Worm (Caenorhabditis elegans) whole organism, L4 larva: ENCODE data around the gene tbc-19.
A peak's percentile ranks its signal among the peaks of the same experiment; 100 is the strongest.

Experiments
- D1046.2 ChIP-seq: fragments of 200-800 bp; sonication (Bioruptor generic); IDR thresholded peaks from 2 replicates; pipeline ENCODE4 v1.3.6; 2022; ENCODE audit warnings: missing genetic modification characterization, missing compliant biosample characterization
- F26F4.8 ChIP-seq: fragments of 200-800 bp; sonication (Bioruptor generic); conservative IDR thresholded peaks from 2 replicates; pipeline ENCODE4 v1.3.6; 2022; ENCODE audit warnings: missing genetic modification characterization, missing compliant biosample characterization
- F44E2.7 ChIP-seq: fragments of 200-800 bp; sonication (Bioruptor generic); IDR thresholded peaks from 2 replicates; pipeline ENCODE4 v2.1.2; 2022; ENCODE audit warnings: missing genetic modification characterization, missing compliant biosample characterization
- F49E8.2 ChIP-seq: sonication (generic microtip); optimal IDR thresholded peaks from 2 replicates; lab custom pipeline; 2016; ENCODE audit warnings: missing compliant biosample characterization, mild to moderate bottlenecking, missing genetic modification characterization, borderline replicate concordance
- R02D3.7 ChIP-seq: fragments of 150-350 bp; sonication (generic microtip); optimal IDR thresholded peaks from 3 replicates; lab custom pipeline; 2014; ENCODE audit warnings: missing biosample characterization, missing genetic modification characterization
- T20F7.1 ChIP-seq: fragments of 200-800 bp; sonication (Bioruptor generic); optimal IDR thresholded peaks from 2 replicates; lab custom pipeline; 2018; ENCODE audit warnings: mild to moderate bottlenecking, missing genetic modification characterization, missing compliant biosample characterization
- T26A8.4 ChIP-seq: fragments of 200-800 bp; sonication (Bioruptor generic); IDR thresholded peaks from 2 replicates; pipeline ENCODE4 v1.3.6; 2022; ENCODE audit warnings: missing genetic modification characterization, missing compliant biosample characterization
- Y48G9A.11 ChIP-seq: fragments of 200-800 bp; sonication (Bioruptor generic); IDR thresholded peaks from 2 replicates; pipeline ENCODE4 v1.3.6; 2022; ENCODE audit warnings: missing genetic modification reagents, missing genetic modification characterization, missing compliant biosample characterization
- Y5F2A.4 ChIP-seq: fragments of 200-800 bp; sonication (Bioruptor generic); optimal IDR thresholded peaks from 2 replicates; lab custom pipeline; 2018; ENCODE audit warnings: mild to moderate bottlenecking, missing genetic modification characterization, missing compliant biosample characterization
- aha-1 ChIP-seq: fragments of 150-350 bp; peaks from one replicate; lab custom pipeline; 2014; ENCODE audit warnings: missing biosample characterization, missing genetic modification characterization
- ama-1 ChIP-seq: fragments of 150-350 bp; optimal IDR thresholded peaks from 2 replicates; lab custom pipeline; 2014; ENCODE audit warnings: inconsistent platforms, mixed read lengths
- arid-1 ChIP-seq: fragments of 200-800 bp; sonication (Bioruptor generic); conservative IDR thresholded peaks from 2 replicates; pipeline ENCODE4 v1.3.6; 2022; ENCODE audit warnings: missing genetic modification reagents, missing genetic modification characterization, missing compliant biosample characterization
- ceh-28 ChIP-seq: fragments of 150-350 bp; optimal IDR thresholded peaks from 2 replicates; lab custom pipeline; 2014; ENCODE audit warnings: missing biosample characterization, missing genetic modification reagents, missing genetic modification characterization
- ceh-82 ChIP-seq: sonication (generic microtip); optimal IDR thresholded peaks from 2 replicates; lab custom pipeline; 2017; ENCODE audit warnings: missing biosample characterization, missing genetic modification characterization
- ctbp-1 ChIP-seq: fragments of 200-800 bp; sonication (Bioruptor generic); IDR thresholded peaks from 2 replicates; pipeline ENCODE4 v1.3.6; 2022; ENCODE audit warnings: missing genetic modification reagents, missing genetic modification characterization, missing compliant biosample characterization
- daf-8 ChIP-seq: fragments of 200-800 bp; sonication (Bioruptor generic); IDR thresholded peaks from 2 replicates; pipeline ENCODE4 v1.3.6; 2022; ENCODE audit warnings: missing genetic modification characterization, missing compliant biosample characterization
- dmd-6 ChIP-seq: fragments of 200-800 bp; sonication (Bioruptor generic); IDR thresholded peaks from 2 replicates; pipeline ENCODE4 v1.3.6; 2022; ENCODE audit warnings: missing genetic modification reagents, missing genetic modification characterization, missing compliant biosample characterization
- dmd-9 ChIP-seq: fragments of 200-800 bp; sonication (Bioruptor generic); IDR thresholded peaks from 2 replicates; pipeline ENCODE4 v1.3.6; 2022; ENCODE audit warnings: missing genetic modification reagents, missing genetic modification characterization, missing compliant biosample characterization
- dpl-1 ChIP-seq: fragments of 150-350 bp; optimal IDR thresholded peaks from 2 replicates; lab custom pipeline; 2014; ENCODE audit warnings: missing biosample characterization, missing genetic modification reagents, missing genetic modification characterization
- dve-1 ChIP-seq: sonication (generic microtip); optimal IDR thresholded peaks from 2 replicates; lab custom pipeline; 2017; ENCODE audit warnings: antibody characterized with exemption, mild to moderate bottlenecking, missing genetic modification characterization, missing compliant biosample characterization; ENCODE audit not compliant: insufficient read depth
- egl-27 ChIP-seq: sonication (generic microtip); optimal IDR thresholded peaks from 3 replicates; lab custom pipeline; 2017; ENCODE audit warnings: missing biosample characterization, missing genetic modification reagents, missing genetic modification characterization
- gei-8 ChIP-seq: fragments of 200-800 bp; sonication (Bioruptor generic); optimal IDR thresholded peaks from 2 replicates; lab custom pipeline; 2018; ENCODE audit warnings: mild to moderate bottlenecking, missing genetic modification characterization, missing compliant biosample characterization
- hlh-11 ChIP-seq: fragments of 200-800 bp; sonication (Bioruptor generic); optimal IDR thresholded peaks from 2 replicates; lab custom pipeline; 2018; ENCODE audit warnings: mild to moderate bottlenecking, missing genetic modification characterization, missing compliant biosample characterization
- hmg-1.1 ChIP-seq: fragments of 200-800 bp; sonication (Bioruptor generic); IDR thresholded peaks from 2 replicates; pipeline ENCODE4 v1.3.6; 2022; ENCODE audit warnings: missing genetic modification reagents, missing genetic modification characterization, missing compliant biosample characterization
- lin-13 ChIP-seq: fragments of 150-350 bp; optimal IDR thresholded peaks from 2 replicates; lab custom pipeline; 2014; ENCODE audit warnings: missing biosample characterization, missing genetic modification reagents, missing genetic modification characterization
- lin-38 ChIP-seq: fragments of 200-800 bp; sonication (Bioruptor generic); IDR thresholded peaks from 2 replicates; pipeline ENCODE4 v1.3.6; 2022; ENCODE audit warnings: missing genetic modification reagents, missing genetic modification characterization, missing compliant biosample characterization
- lin-39 ChIP-seq: fragments of 150-350 bp; optimal IDR thresholded peaks from 2 replicates; lab custom pipeline; 2014; ENCODE audit warnings: missing biosample characterization, missing genetic modification reagents, missing genetic modification characterization
- lir-3 ChIP-seq: sonication (generic microtip); optimal IDR thresholded peaks from 2 replicates; lab custom pipeline; 2016; ENCODE audit warnings: mild to moderate bottlenecking, missing genetic modification characterization, missing compliant biosample characterization
- madf-9 ChIP-seq: fragments of 200-800 bp; sonication (Bioruptor generic); conservative IDR thresholded peaks from 2 replicates; pipeline ENCODE4 v1.3.6; 2022; ENCODE audit warnings: missing genetic modification reagents, missing genetic modification characterization, missing compliant biosample characterization
- mdt-29 ChIP-seq: fragments of 200-800 bp; sonication (Bioruptor generic); IDR thresholded peaks from 2 replicates; pipeline ENCODE4 v1.3.6; 2022; ENCODE audit warnings: missing genetic modification reagents, missing genetic modification characterization, missing compliant biosample characterization
- mep-1 ChIP-seq: fragments of 150-350 bp; sonication (generic microtip); optimal IDR thresholded peaks from 3 replicates; lab custom pipeline; 2014; ENCODE audit warnings: missing biosample characterization, missing genetic modification characterization
- mxl-3 ChIP-seq: fragments of 200-800 bp; sonication (Bioruptor generic); optimal IDR thresholded peaks from 2 replicates; lab custom pipeline; 2018; ENCODE audit warnings: mild to moderate bottlenecking, missing genetic modification characterization, missing compliant biosample characterization
- nhr-102 ChIP-seq: sonication (generic microtip); optimal IDR thresholded peaks from 2 replicates; lab custom pipeline; 2016; ENCODE audit warnings: mild to moderate bottlenecking, missing genetic modification characterization, moderate library complexity, missing compliant biosample characterization
- nhr-111 ChIP-seq: fragments of 200-800 bp; sonication (Bioruptor generic); optimal IDR thresholded peaks from 2 replicates; lab custom pipeline; 2018; ENCODE audit warnings: mild to moderate bottlenecking, missing genetic modification characterization, missing compliant biosample characterization
- nhr-25 ChIP-seq: sonication (generic microtip); optimal IDR thresholded peaks from 2 replicates; lab custom pipeline; 2017; ENCODE audit warnings: missing genetic modification characterization, mild to moderate bottlenecking, missing compliant biosample characterization, antibody characterized with exemption, moderate library complexity, borderline replicate concordance; ENCODE audit not compliant: insufficient read depth
- nhr-28 ChIP-seq: fragments of 150-350 bp; optimal IDR thresholded peaks from 2 replicates; lab custom pipeline; 2014; ENCODE audit warnings: missing biosample characterization, missing genetic modification characterization
- nhr-41 ChIP-seq: fragments of 200-800 bp; sonication (Bioruptor generic); IDR thresholded peaks from 2 replicates; pipeline ENCODE4 v1.3.6; 2022; ENCODE audit warnings: missing genetic modification reagents, missing genetic modification characterization, missing compliant biosample characterization
- nhr-48 ChIP-seq: sonication (generic microtip); optimal IDR thresholded peaks from 2 replicates; lab custom pipeline; 2016; ENCODE audit warnings: mild to moderate bottlenecking, missing genetic modification characterization, missing compliant biosample characterization
- nhr-6 ChIP-seq: fragments of 150-350 bp; optimal IDR thresholded peaks from 2 replicates; lab custom pipeline; 2014; ENCODE audit warnings: missing biosample characterization, missing genetic modification characterization
- pqm-1 ChIP-seq: sonication (generic microtip); optimal IDR thresholded peaks from 2 replicates; lab custom pipeline; 2017; ENCODE audit warnings: missing biosample characterization, missing genetic modification characterization
- set-16 ChIP-seq: fragments of 200-800 bp; sonication (Bioruptor generic); IDR thresholded peaks from 2 replicates; pipeline ENCODE4 v1.3.6; 2022; ENCODE audit warnings: missing genetic modification reagents, missing genetic modification characterization, missing compliant biosample characterization
- tag-97 ChIP-seq: fragments of 200-800 bp; sonication (Bioruptor generic); IDR thresholded peaks from 2 replicates; pipeline ENCODE4 v1.3.6; 2022; ENCODE audit warnings: missing genetic modification characterization, missing compliant biosample characterization
- unc-62 ChIP-seq, 3 experiments: fragments of 150-350 bp in 1 of 3; sonication (generic microtip); optimal IDR thresholded peaks in 2 of 3; peaks in 1 of 3; 1 replicate in 1 of 3; 2 replicates in 2 of 3; lab custom pipeline; 2014 to 2017; ENCODE audit warnings: missing biosample characterization in 3 of 3, missing genetic modification characterization in 3 of 3, missing genetic modification reagents in 3 of 3, missing genotype in 1 of 3
- zfp-3 ChIP-seq: fragments of 200-800 bp; sonication (Bioruptor generic); conservative IDR thresholded peaks from 2 replicates; pipeline ENCODE4 v1.3.6; 2022; ENCODE audit warnings: missing genetic modification reagents, missing genetic modification characterization, missing compliant biosample characterization
- ztf-7 ChIP-seq: fragments of 150-350 bp; optimal IDR thresholded peaks from 2 replicates; lab custom pipeline; 2014; ENCODE audit warnings: missing biosample characterization, missing genetic modification characterization

Gene tbc-19

DNA sequence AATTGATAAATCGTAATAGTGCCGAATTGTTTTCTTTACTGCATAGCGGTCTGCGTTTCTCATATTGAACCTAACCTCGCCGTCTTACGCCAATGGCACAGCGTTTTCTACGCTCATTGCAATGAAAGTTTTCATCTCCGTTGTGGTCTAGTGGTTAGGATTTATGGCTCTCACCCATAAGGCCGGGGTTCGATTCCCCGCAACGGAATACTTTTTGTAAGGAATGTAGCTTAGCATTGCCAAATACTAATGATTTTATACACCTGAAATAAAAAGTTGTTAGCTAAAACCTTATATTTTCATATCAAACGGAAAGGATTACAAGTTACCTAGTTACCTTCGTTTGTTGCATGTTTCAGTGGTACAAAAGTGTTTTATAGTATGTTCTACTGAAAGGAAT is 3.5 kb upstream of the tbc-19 start (continued):
- peak; percentile 68 for TF ChIP-seq Y5F2A.4 (GFP tag; lab: Kevin White, UChicago)
- peak; percentile 90 for TF ChIP-seq mep-1 (tag; lab: Kevin White, UChicago)
- TF ChIP-seq arid-1 = peak; percentile 64
- TF ChIP-seq hmg-1.1 (GFP tag; lab: Robert Waterston, UW) = peak; percentile 96
- TF ChIP-seq nhr-102 (tag; lab: Kevin White, UChicago) = peak; percentile 84
- peak; percentile 90 for TF ChIP-seq aha-1 (tag; lab: Kevin White, UChicago)
- TF ChIP-seq ctbp-1 (GFP tag; lab: Robert Waterston, UW) = peak; percentile 90
- TF ChIP-seq T26A8.4 (GFP tag; lab: Robert Waterston, UW) = peak; percentile 83
- peak; percentile 87; the same call in 1 of the 2 replicates for TF ChIP-seq F44E2.7 (GFP tag; lab: Robert Waterston, UW)
- peak; percentile 48 for TF ChIP-seq dpl-1
- TF ChIP-seq nhr-41 (GFP tag; lab: Robert Waterston, UW) = peak; percentile 84; the same call in 1 of the 2 replicates
- TF ChIP-seq nhr-111 (GFP tag; lab: Kevin White, UChicago) = no peak
- peak; percentile 86 for TF ChIP-seq gei-8 (GFP tag; lab: Kevin White, UChicago)
- TF ChIP-seq nhr-25 (tag; lab: Kevin White, UChicago) = peak; percentile 3
- no peak for TF ChIP-seq daf-8 (GFP tag; lab: Robert Waterston, UW)
- TF ChIP-seq egl-27 (tag; lab: Kevin White, UChicago) = peak; percentile 57
- TF ChIP-seq madf-9 (GFP tag; lab: Robert Waterston, UW) = peak; percentile 36; the same call in 1 of the 2 replicates
- peak in 1 of 2 experiments; percentile 92 for TF ChIP-seq unc-62 (GFP tag; optimal IDR thresholded peaks at IDR 0.05 in 1 of 2; lab: Kevin White, UChicago)
- no peak for TF ChIP-seq unc-62 (tag; optimal IDR thresholded peaks at IDR 0.05; lab: Kevin White, UChicago)
- peak; percentile 68 for TF ChIP-seq lin-13 (GFP tag; lab: Kevin White, UChicago)
- TF ChIP-seq mxl-3 (GFP tag; lab: Kevin White, UChicago) = peak; percentile 41
- peak; percentile 65 for TF ChIP-seq nhr-48 (tag; lab: Kevin White, UChicago)
- TF ChIP-seq lin-39 (tag; lab: Kevin White, UChicago) = no peak
- no peak for TF ChIP-seq R02D3.7

DNA sequence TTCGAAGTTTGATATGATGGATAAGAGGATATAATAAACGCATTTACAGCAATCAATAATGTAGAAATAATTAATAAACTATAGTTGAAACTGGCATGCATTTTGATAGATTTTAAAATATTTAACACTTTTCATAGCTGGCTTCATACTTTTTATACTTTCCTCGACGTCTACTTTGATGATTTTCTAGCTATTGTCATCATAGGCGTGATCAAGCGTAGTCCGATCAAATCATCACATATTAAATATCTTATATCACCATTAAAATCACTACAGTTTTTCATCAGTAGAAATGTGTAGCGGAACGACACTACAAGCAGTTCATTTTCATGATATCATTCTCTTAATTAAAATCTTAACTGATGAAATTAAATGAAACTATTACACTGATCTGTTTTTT is 3.0 kb upstream of the tbc-19 start, which contains the start of gene C04C11.25:
Gene C04C11.25 (minus strand): TSS at position 101 of the 400 bp plus-strand sequence.
- no peak for TF ChIP-seq nhr-6 (tag; lab: Kevin White, UChicago)
- TF ChIP-seq nhr-28 = peak; percentile 78
- TF ChIP-seq ceh-82 (tag; lab: Kevin White, UChicago) = no peak
- TF ChIP-seq Y48G9A.11 (GFP tag; lab: Robert Waterston, UW) = no peak

DNA sequence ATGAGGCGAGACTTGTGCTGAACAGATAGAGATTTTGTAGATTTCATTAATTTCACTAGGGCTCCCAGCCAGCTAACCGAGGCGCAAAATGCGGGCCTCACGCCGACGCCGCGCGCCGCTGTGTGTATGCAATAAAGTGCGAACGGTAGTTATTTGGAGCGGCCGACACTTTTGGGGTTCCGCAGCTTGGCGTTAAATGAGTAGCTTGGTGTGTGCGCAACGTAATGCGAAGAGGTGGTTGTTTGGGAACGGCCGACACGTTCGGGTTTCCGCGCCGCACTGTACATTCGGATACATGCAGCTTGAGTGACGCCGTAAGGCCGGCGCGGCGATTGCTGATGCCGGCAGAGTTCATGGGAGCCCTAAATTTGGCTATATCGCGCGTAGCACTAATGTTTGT is 4.2 kb downstream of the tbc-19 start:
- TF ChIP-seq mxl-3 (GFP tag; lab: Kevin White, UChicago) (no peak), dmd-9 (GFP tag; lab: Robert Waterston, UW) (0 out of 2 replicates have a peak, but pooled peaks have one; percentile 35), D1046.2 (GFP tag; lab: Robert Waterston, UW) (0 out of 2 replicates have a peak, but pooled peaks have one; percentile 40), set-16 (GFP tag; lab: Robert Waterston, UW) (peak; percentile 43)

DNA sequence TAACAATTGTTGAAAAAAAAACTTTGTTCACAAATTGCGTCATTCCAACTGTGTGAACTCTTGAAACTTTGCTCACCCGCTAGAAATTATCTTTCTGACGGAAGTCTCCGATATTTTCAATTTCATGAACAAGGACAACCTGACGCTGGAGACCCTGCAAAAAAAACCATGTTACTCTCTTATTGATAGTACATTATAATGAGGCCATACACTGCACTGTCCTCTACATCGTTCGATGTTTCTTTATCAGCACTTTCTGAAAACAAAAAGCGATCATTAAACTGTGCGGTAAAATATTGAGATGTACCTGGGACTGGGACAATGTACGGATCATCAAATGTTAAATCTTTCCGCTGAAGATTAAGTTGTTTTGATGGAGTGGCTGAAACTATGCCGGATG is 8.8 kb downstream of the tbc-19 start:
- TF ChIP-seq dve-1 (tag; lab: Kevin White, UChicago) (peak; percentile 5), ztf-7 (no peak), mdt-29 (GFP tag; lab: Robert Waterston, UW) (no peak), tag-97 (GFP tag; lab: Robert Waterston, UW) (no peak), lir-3 (tag; lab: Kevin White, UChicago) (no peak), dmd-6 (GFP tag; lab: Robert Waterston, UW) (peak; percentile 70), unc-62 (GFP tag; optimal IDR thresholded peaks at IDR 0.05 in 1 of 2; lab: Kevin White, UChicago) (no peak), unc-62 (tag; optimal IDR thresholded peaks at IDR 0.05; lab: Kevin White, UChicago) (no peak), T20F7.1 (no peak), F49E8.2 (tag; lab: Kevin White, UChicago) (no peak), nhr-28 (peak; percentile 80), nhr-102 (tag; lab: Kevin White, UChicago) (no peak), F26F4.8 (GFP tag; lab: Robert Waterston, UW) (no peak), zfp-3 (0 out of 2 replicates have a peak, but pooled peaks have one; percentile 8), lin-38 (0 out of 2 replicates have a peak, but pooled peaks have one; percentile 18), ama-1 (no peak), ctbp-1 (GFP tag; lab: Robert Waterston, UW) (no peak), D1046.2 (GFP tag; lab: Robert Waterston, UW) (no peak), pqm-1 (tag; lab: Kevin White, UChicago) (peak; percentile 24), hlh-11 (peak; percentile 41), ceh-28 (tag; lab: Kevin White, UChicago) (no peak)
